Fruit fly (Drosophila melanogaster) ovary, adult (tissue): Measurements from ENCODE around the gene CG10802.

Source experiments
- CG17801 ChIP-seq: fragments of 200-800 bp; optimal IDR thresholded peaks from 2 replicates; lab custom pipeline; 2019; ENCODE audit warnings: missing biosample characterization, mild to moderate bottlenecking, missing genetic modification characterization, moderate library complexity; ENCODE audit not compliant: partially characterized antibody

Gene CG10802

DNA sequence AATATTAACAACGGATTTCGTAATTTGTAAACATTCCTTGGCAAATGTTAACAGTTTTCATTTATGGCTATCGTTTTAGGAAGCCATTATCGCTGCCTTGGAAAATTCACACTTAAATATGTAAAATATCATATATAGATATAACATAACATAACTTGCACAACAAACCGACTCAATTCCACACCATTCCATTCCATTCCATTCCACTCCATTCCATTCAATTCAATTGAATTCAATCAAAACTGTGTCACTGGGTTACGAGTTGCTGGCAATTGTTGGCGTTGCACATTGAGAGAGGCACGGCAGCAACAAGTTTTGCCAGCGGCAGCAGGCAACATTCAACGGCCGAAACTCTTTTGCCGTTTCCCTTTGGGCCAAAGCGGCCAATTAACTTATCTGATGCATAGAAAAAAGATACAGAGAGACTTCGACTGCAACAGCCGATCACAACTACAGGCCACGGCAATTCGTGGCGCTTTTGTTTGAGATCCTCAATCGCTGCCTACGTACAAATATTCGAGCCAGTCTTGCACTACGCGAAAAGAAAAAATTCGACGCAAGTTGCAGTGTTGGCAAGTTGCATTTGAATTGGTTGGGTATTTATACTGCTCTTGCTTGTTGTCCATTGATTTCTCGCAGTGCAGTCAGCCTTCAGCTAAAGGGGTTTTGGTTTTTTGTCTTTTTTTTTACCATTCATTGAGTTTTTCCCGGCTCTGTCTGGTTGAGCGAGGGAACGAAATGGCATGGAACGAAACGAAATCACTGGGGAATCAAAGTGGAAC, 29.5 kb upstream of the CG10802 start:
- no peak for TF ChIP-seq CG17801 (GFP tag; lab: Kevin White, UChicago)

DNA sequence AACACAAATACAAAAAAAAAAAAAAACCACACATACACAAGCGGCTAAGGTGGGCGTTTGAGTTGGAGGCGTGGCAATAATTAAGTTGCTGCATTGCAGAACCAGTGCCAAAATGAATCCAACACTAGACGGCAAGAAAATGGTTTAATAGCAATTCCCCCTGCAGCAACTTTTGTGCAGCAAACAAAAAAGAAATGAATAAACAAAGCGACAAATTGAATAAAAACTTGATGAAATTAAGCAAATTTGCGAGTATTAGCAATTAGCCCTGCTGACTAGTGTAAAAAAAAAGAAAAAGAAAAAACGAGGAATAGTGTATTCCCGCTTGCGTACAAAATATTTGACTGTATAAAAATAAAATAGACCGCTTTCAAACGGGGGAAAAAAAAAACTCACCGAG, 28.1 kb upstream of the CG10802 start:
- no peak for TF ChIP-seq CG17801 (GFP tag; lab: Kevin White, UChicago)

DNA sequence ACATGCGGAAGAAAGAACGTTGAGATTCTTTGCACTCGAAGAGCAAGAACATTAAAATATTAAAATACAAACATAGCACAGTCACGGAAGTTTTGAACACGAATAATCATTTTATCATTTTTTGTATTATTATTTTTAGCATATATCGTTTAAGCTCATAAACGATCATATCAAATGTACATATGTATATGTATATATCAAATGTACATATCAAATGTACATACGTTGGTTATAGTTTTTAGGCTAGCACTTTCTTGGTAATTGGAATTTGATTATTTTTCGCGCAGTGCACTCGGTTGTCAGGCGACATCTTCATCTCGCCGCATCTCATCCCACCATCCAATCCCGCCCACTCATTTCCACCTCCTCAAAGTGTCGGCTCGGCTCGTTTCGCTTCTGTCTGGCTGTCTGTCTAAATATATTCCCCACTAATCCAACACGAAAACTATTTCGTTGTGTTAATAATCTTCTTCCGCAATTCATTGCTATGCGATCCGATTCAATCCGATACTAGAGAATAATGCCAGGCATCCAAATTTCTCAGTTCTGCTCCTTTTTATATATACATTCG, 27.2 kb upstream of the CG10802 start:
- TF ChIP-seq CG17801 (GFP tag; lab: Kevin White, UChicago), result no peak

DNA sequence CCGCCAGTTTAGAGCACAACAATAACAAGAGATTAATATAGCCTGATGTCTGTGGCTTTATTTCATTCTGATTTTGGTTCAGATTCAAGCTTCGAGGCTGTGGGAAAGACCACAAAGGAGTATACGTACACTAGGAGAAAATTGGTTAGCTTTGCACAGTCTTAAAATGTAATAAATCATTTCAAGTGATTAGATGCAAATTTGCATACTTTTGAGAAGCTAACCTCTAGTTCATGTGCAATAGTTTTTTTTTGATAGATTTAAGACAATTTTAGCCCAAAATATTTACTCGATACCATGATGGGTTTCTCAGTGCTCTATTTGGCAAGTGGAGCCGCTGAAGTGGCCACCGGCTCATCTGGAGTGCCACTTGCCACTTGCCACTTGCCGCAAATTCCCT, 25.2 kb upstream of the CG10802 start:
- TF ChIP-seq CG17801 (GFP tag; lab: Kevin White, UChicago), result no peak

DNA sequence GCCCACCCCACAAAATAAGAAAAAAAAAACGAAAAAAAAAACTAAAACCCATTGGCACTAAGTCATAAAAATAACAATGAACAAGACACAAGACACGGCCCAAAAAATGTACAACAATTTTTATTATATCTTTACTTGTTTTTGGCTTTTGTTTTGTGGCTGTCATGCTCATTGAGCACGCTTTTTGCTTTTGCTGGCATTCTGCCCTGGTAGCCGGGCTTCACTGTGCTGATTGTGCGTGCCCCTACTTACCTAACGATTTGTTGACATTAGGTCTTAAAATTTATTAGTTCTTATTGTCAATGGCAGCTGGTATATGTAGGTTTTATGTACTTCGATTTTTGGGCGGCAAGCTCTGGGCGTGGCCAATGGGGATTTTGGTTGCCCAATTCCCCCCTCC, 24.3 kb upstream of the CG10802 start:
- peak; percentile 14 for TF ChIP-seq CG17801 (GFP tag; lab: Kevin White, UChicago)

DNA sequence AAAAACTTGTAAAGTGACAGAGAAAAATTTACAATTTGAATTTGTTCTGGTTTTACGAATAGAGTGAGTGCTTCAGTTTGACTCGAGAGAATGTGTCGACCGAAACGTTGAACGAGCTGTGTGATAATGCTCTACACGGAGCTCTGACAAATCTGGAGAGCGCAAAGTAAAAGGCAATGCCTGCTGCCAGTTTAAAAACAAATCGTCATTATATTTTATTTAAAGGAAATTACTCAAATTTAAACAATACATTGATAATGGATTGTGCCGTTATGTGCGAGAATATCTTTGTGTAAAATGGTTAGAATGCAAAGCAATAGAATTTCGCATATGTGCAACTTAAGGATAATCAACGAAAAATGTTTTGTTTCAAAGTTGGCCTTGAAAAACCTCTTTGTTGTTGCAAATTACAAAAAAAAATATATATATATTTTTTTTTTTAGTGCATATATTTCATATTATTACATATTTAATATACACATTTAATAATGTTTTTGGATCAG, 22.6 kb upstream of the CG10802 start, which contains the start of the genes CG16782 and CG10801:
Gene CG16782 (minus strand): TSS at position 101 of the 503 bp plus-strand sequence.
Gene CG10801 (plus strand): TSS at position 453 of the 503 bp plus-strand sequence.
- TF ChIP-seq CG17801 (GFP tag; lab: Kevin White, UChicago), result no peak

DNA sequence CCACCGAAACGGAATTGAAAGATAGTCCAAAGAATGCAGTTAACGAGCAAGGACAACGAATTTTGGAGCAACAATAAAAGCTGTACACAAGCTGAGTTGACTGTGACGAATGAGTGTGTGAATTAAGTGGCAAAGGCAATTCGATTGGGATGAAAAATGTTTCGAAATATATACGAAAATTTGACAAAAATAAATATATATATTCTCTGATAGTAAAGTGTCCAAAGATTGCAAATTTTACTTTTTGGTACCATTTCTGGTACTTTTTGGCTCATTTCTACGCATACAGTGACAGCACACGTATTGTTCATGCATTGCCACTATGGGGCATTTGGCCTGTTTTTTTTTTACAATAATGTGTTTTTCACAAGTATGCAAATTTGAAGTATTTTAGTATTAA, 18.8 kb upstream of the CG10802 start, which contains the start of gene CG16781:
Gene CG16781 (minus strand): TSS at position 101 of the 400 bp plus-strand sequence.
- TF ChIP-seq CG17801 (GFP tag; lab: Kevin White, UChicago), result no peak

DNA sequence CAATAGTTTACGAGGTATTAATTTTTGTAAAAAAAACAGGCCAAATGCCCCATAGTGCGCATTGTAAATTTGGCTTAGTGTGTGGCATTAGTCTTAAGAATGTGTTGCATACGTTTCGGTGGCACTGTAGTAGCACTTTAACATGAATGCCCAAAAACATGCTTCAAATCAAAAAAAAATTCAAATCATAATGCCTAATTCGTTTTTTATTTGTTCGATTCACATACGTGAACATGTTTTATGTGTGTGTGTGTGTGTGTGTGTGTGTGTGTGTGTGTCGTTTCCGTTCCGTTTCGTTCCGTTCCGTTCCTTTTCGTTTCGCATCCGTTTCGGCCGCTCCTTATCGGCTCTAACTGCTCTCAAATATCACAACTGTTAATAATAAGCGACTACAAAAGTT, 17.2 kb upstream of the CG10802 start:
- no peak for TF ChIP-seq CG17801 (GFP tag; lab: Kevin White, UChicago)

DNA sequence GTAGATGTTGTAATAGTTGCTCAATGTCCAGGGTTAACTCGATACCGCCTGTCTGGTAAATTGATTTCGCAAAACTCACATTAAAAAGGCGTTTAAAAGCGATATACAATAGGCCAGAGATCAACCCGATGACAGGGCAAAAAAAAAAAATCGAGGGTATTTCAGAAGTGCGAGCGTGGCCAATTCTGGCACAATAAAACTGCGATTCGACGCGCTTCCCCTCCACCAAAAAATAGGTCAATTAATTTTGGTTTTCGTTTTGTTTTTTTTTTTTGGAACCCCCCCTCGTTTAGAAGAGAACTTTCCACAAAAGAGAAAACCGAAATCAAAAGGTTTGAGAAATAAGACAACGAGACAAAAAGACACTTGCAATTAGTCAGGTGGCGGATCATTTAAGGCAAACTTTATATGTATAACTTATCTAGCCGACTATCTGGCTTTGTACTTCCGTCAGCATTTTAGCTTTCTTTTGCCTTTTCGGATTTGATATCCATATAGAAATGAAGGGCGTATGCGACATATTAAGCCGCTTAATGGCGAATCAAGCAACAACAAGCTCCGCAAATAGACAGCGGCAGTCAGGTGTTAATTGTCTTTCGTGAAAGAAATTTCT, 12.2 kb upstream of the CG10802 start:
- peak; percentile 55 for TF ChIP-seq CG17801 (GFP tag; lab: Kevin White, UChicago)

DNA sequence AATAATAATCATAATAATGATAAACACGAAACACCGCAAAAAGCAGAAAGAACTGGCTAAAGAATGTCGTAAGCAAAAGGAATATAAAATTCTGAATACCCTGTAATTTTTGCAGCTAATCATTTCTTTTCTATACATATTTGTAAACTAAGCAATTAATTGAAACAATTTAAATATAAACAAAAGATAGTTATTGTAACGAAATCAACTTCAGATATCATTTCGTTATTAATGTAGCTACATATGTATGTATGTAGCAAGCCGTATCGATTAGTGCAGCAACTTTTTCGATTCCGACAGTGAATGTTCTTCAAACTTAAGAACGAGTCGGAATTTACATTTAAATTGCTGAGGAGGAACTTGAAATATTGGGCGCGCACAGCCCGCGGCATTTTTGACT, 9.1 kb upstream of the CG10802 start:
- no peak for TF ChIP-seq CG17801 (GFP tag; lab: Kevin White, UChicago)

DNA sequence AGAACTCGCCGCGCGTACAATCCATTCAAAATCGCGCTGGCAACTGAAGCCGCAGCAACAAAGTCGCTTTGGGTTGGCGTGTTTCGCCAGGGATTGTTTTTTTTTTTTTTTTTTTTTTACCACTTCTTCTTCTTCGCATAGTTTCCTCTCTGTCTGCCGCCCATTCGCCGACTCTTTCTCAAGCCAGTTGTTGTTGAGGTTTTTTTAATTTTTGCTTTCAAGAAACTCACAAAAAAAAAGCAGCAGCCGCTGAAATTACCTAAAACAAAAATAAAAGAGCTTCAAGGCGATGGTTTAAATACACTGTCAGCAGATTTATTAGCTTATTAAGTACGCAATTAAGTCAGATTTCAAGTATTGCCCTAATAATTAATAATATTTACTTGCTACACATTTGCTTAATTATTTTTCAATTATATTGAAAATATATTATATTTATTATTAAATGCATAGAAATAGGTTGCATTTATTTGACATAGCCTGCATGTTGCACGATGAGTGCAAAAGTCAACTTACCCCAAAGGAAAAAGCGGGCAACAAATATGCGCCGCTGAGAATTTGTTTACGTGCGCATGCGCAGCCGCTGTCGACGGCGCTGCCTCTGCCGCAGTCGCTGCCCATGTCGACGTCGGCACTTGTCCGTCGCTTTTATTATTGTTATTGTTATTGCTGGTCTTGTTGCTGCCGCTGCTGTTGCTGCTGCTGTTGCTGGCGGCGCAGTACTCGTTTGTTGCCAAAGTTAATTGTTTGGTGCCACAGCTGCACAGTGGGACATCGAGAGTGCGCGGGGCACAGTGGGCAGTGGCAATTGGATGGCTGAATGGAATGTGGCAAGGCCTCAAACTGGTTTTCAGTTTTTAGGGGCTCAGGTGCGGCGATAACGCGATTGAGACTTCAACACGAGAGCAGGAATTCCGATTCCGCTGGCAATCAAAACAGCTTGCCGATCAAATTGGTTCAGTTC, 8.0 kb upstream of the CG10802 start, which contains the start of gene CG12206:
Gene CG12206 (minus strand): TSS at position 49 of the 964 bp plus-strand sequence.
- TF ChIP-seq CG17801 (GFP tag; lab: Kevin White, UChicago), result peak; percentile 85

DNA sequence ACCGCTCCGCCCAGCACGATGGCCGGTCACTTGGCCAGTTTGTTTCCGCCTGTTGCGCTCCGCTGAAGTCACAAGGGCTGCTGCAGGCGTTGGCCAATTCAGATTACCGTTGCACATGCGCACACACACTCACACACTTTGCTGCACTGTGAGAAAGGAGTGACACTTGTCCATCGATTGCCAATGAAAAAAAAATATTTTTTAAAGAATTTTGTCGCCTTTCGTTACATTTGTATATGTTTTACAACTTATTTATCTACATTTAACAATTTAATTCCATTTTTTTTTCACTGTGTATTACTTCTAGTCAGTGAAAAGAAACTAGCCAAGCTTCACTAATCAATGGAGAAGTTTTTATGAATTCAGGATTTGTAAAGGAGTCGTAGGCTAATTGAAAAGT, 6.8 kb upstream of the CG10802 start:
- no peak for TF ChIP-seq CG17801 (GFP tag; lab: Kevin White, UChicago)

DNA sequence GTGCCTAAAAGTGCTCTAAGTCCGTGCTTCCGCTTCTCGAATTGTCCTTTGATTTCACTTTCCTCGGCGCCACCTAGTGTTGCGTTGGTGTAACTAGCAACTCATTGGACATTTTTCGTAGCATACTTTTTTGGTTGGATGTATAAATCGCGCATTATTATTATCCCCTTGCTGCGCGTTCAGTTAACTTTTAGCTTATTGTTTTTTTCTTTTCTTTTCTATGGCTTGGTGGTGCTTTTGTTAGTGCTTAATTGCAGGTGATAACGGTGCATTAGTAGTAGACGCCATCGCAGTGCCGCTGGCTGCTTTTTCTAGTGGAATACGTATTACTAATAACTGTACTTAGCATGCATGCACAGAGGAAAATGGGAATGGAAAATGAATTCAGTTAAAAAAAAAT, 1.7 kb upstream of the CG10802 start:
- TF ChIP-seq CG17801 (GFP tag; lab: Kevin White, UChicago), result peak; percentile 64

DNA sequence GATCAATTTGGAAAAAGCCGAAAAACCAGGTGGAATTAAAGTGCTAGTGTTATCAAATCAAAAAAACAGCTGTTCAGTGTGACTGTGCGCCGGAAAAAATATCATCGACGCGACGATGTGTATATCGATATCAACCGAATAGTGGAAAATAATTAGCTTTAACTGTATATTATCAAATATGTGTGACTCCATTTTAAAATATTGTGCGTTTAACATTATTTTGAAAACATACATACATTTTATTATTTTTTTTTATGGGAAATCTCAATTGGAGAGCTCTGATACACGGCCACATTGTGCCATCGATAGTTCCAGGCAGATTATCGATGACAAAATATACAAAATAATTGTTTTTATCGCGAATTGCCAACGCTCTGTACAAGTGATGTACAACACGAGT, 2.5 kb downstream of the CG10802 start, which contains the start of the genes CG14270 and CG10803:
Gene CG14270 (minus strand): TSS at position 75 of the 400 bp plus-strand sequence.
Gene CG10803 (plus strand): TSS at position 347 of the 400 bp plus-strand sequence.
- no peak for TF ChIP-seq CG17801 (GFP tag; lab: Kevin White, UChicago)
